Worm (Caenorhabditis elegans) whole organism, L3 larva: ENCODE measurements around the gene gst-34.

Source experiments
- aly-2 ChIP-seq: fragments of 150-350 bp; optimal IDR thresholded peaks from 2 replicates; lab custom pipeline; 2014; ENCODE audit warnings: missing biosample characterization, missing genetic modification characterization
- elt-2 ChIP-seq: sonication (generic microtip); optimal IDR thresholded peaks from 2 replicates; lab custom pipeline; 2016; ENCODE audit warnings: missing genetic modification reagents, mild to moderate bottlenecking, missing genetic modification characterization, missing compliant biosample characterization
- nhr-237 ChIP-seq: fragments of 150-350 bp; optimal IDR thresholded peaks from 2 replicates; lab custom pipeline; 2014; ENCODE audit warnings: missing biosample characterization, missing genetic modification characterization
- nhr-25 ChIP-seq: sonication (generic microtip); optimal IDR thresholded peaks from 2 replicates; lab custom pipeline; 2017; ENCODE audit warnings: missing biosample characterization, missing genetic modification characterization
- nhr-28 ChIP-seq: fragments of 150-350 bp; optimal IDR thresholded peaks from 2 replicates; lab custom pipeline; 2014; ENCODE audit warnings: missing biosample characterization, missing genetic modification characterization
- nhr-76 ChIP-seq: fragments of 150-350 bp; sonication (generic microtip); optimal IDR thresholded peaks from 5 replicates; lab custom pipeline; 2014; ENCODE audit warnings: missing biosample characterization, missing genetic modification characterization
- ztf-11 ChIP-seq: fragments of 150-350 bp; optimal IDR thresholded peaks from 2 replicates; lab custom pipeline; 2014; ENCODE audit warnings: missing biosample characterization, missing genetic modification characterization
- ztf-4 ChIP-seq: fragments of 150-350 bp; optimal IDR thresholded peaks from 2 replicates; lab custom pipeline; 2014; ENCODE audit warnings: missing biosample characterization, missing genetic modification characterization

- no peak for TF ChIP-seq nhr-237
- TF ChIP-seq nhr-28 (tag; lab: Kevin White, UChicago) = no peak
- TF ChIP-seq elt-2 (tag; lab: Kevin White, UChicago) = no peak
- no peak for TF ChIP-seq nhr-76 (tag; lab: Kevin White, UChicago)
- no peak for TF ChIP-seq ztf-11 (tag; lab: Kevin White, UChicago)
- TF ChIP-seq aly-2 (tag; lab: Kevin White, UChicago) = no peak
- no peak for TF ChIP-seq nhr-25 (tag; lab: Kevin White, UChicago)
- no peak for TF ChIP-seq ztf-4 (tag; lab: Kevin White, UChicago)
These were observed 9.9 kb downstream of the gst-34 start for ce11 chrII:15173174-15173573.
